Worm (Caenorhabditis elegans) whole organism, L2 larva: Measurements from ENCODE around the gene F09E5.16.

Source experiments
- nhr-6 ChIP-seq: fragments of 150-350 bp; optimal IDR thresholded peaks from 2 replicates; lab custom pipeline; 2014; ENCODE audit warnings: missing biosample characterization, missing genetic modification characterization
- nhr-77 ChIP-seq: fragments of 150-350 bp; optimal IDR thresholded peaks from 2 replicates; lab custom pipeline; 2014; ENCODE audit warnings: missing biosample characterization, missing genetic modification characterization

ce11 chrII:5365645-5366044 lies at the start of gene F09E5.16:
- TF ChIP-seq nhr-6, result no peak
- no peak for TF ChIP-seq nhr-77 (tag; lab: Kevin White, UChicago)
